Fruit fly (Drosophila melanogaster) whole organism, embryonic: ENCODE measurements around the gene Cyp4d1.
A peak's percentile ranks its signal among the peaks of the same experiment; 100 is the strongest.

Experiments
- ATbp ChIP-seq: fragments of 200-800 bp; sonication (Bioruptor generic); optimal IDR thresholded peaks from 2 replicates; lab custom pipeline; 2017; ENCODE audit warnings: missing biosample characterization, mild to moderate bottlenecking, missing genetic modification characterization, missing genetic modification reagents
- Antp ChIP-seq: fragments of 200-800 bp; sonication (Bioruptor generic); optimal IDR thresholded peaks from 3 replicates; lab custom pipeline; 2016; ENCODE audit warnings: missing biosample characterization, missing genetic modification characterization
- Atf3 ChIP-seq: fragments of 200-800 bp; sonication (Bioruptor generic); optimal IDR thresholded peaks from 3 replicates; lab custom pipeline; 2016; ENCODE audit warnings: missing biosample characterization, missing genetic modification characterization
- Atf6 ChIP-seq: fragments of 200-800 bp; sonication (Bioruptor generic); IDR thresholded peaks from 2 replicates; pipeline ENCODE4 v1.3.6; 2022; ENCODE audit warnings: missing biosample characterization, missing genetic modification characterization
- C15 ChIP-seq: fragments of 200-800 bp; sonication (Bioruptor generic); IDR thresholded peaks from 3 replicates; pipeline ENCODE4 v1.3.6; 2022; ENCODE audit warnings: missing biosample characterization, missing genetic modification characterization
- CG10366 ChIP-seq: fragments of 200-800 bp; sonication (Bioruptor generic); IDR thresholded peaks from 2 replicates; pipeline ENCODE4 v1.3.6; 2022; ENCODE audit warnings: missing biosample characterization, missing genetic modification characterization
- CG10979 ChIP-seq: fragments of 200-800 bp; sonication (Bioruptor generic); optimal IDR thresholded peaks from 2 replicates; lab custom pipeline; 2018; ENCODE audit warnings: missing biosample characterization, mild to moderate bottlenecking, missing genetic modification characterization, moderate library complexity
- CG12659 ChIP-seq: fragments of 200-800 bp; sonication (Bioruptor generic); optimal IDR thresholded peaks from 3 replicates; lab custom pipeline; 2017; ENCODE audit warnings: mild to moderate bottlenecking, missing biosample characterization, missing genetic modification reagents, missing genetic modification characterization
- CG14965 ChIP-seq: fragments of 200-800 bp; sonication (Bioruptor generic); optimal IDR thresholded peaks from 2 replicates; lab custom pipeline; 2016; ENCODE audit warnings: missing biosample characterization, missing genetic modification characterization, borderline replicate concordance
- CG15269 ChIP-seq: fragments of 200-800 bp; sonication (Bioruptor generic); optimal IDR thresholded peaks from 2 replicates; lab custom pipeline; 2018; ENCODE audit warnings: missing biosample characterization, mild to moderate bottlenecking, missing genetic modification characterization, moderate library complexity
- CG17802 ChIP-seq: fragments of 200-800 bp; sonication (Bioruptor generic); optimal IDR thresholded peaks from 2 replicates; lab custom pipeline; 2018; ENCODE audit warnings: missing biosample characterization, mild to moderate bottlenecking, missing genetic modification characterization, moderate library complexity
- CG3065 ChIP-seq: fragments of 200-800 bp; sonication (Bioruptor generic); optimal IDR thresholded peaks from 2 replicates; lab custom pipeline; 2016; ENCODE audit warnings: missing biosample characterization, missing genetic modification characterization
- CG31224 ChIP-seq: fragments of 200-800 bp; sonication (Bioruptor generic); IDR thresholded peaks from 2 replicates; pipeline ENCODE4 v1.3.6; 2022; ENCODE audit warnings: missing biosample characterization, missing genetic modification characterization
- CG43689 ChIP-seq: fragments of 200-800 bp; sonication (Bioruptor generic); IDR thresholded peaks from 2 replicates; pipeline ENCODE4 v1.3.6; 2022; ENCODE audit warnings: missing biosample characterization, missing genetic modification characterization
- CG5180 ChIP-seq: fragments of 200-800 bp; sonication (Bioruptor generic); optimal IDR thresholded peaks from 3 replicates; lab custom pipeline; 2017; ENCODE audit warnings: missing biosample characterization, missing genetic modification characterization, mild to moderate bottlenecking, moderate library complexity, missing genetic modification reagents
- CG7271 ChIP-seq: fragments of 200-800 bp; sonication (Bioruptor generic); optimal IDR thresholded peaks from 2 replicates; lab custom pipeline; 2018; ENCODE audit warnings: missing biosample characterization, mild to moderate bottlenecking, missing genetic modification characterization, moderate library complexity
- CG7372 ChIP-seq: fragments of 200-800 bp; sonication (Bioruptor generic); IDR thresholded peaks from 2 replicates; pipeline ENCODE4 v1.3.6; 2022; ENCODE audit warnings: missing biosample characterization, missing genetic modification characterization
- CG8290 ChIP-seq, 3 experiments: fragments of 200-800 bp; sonication (Bioruptor generic); optimal IDR thresholded peaks; 2 replicates each; lab custom pipeline; 2016 to 2019; ENCODE audit warnings: missing biosample characterization in 3 of 3, missing genetic modification characterization in 3 of 3, mild to moderate bottlenecking in 2 of 3, moderate library complexity in 1 of 3
- Fer2 ChIP-seq: fragments of 200-800 bp; sonication (Bioruptor generic); optimal IDR thresholded peaks from 2 replicates; lab custom pipeline; 2018; ENCODE audit warnings: missing biosample characterization, mild to moderate bottlenecking, missing genetic modification characterization, moderate library complexity
- GATAe ChIP-seq: fragments of 200-800 bp; sonication (Bioruptor generic); conservative IDR thresholded peaks from 2 replicates; pipeline ENCODE4 v1.3.6; 2022; ENCODE audit warnings: missing biosample characterization, missing genetic modification characterization
- HmgZ ChIP-seq: fragments of 200-800 bp; sonication (Bioruptor generic); optimal IDR thresholded peaks from 2 replicates; lab custom pipeline; 2018; ENCODE audit warnings: missing biosample characterization, mild to moderate bottlenecking, missing genetic modification characterization
- Hr51 ChIP-seq, 2 experiments: fragments of 200-800 bp; sonication (Bioruptor generic); optimal IDR thresholded peaks; 2 replicates in 1 of 2; 3 replicates in 1 of 2; lab custom pipeline; 2016 to 2018; ENCODE audit warnings: missing biosample characterization in 2 of 2, missing genetic modification characterization in 2 of 2, mild to moderate bottlenecking in 1 of 2, moderate library complexity in 1 of 2
- Mrtf ChIP-seq: fragments of 200-800 bp; sonication (Bioruptor generic); IDR thresholded peaks from 3 replicates; pipeline ENCODE4 v1.3.6; 2022; ENCODE audit warnings: missing biosample characterization, missing genetic modification characterization
- NC2α ChIP-seq: fragments of 200-800 bp; sonication (Bioruptor generic); optimal IDR thresholded peaks from 2 replicates; lab custom pipeline; 2016; ENCODE audit warnings: missing biosample characterization, missing genetic modification characterization
- NfI ChIP-seq: fragments of 200-800 bp; sonication (Bioruptor generic); optimal IDR thresholded peaks from 3 replicates; lab custom pipeline; 2018; ENCODE audit warnings: missing biosample characterization, mild to moderate bottlenecking, missing genetic modification characterization, moderate library complexity
- Opbp ChIP-seq: fragments of 200-800 bp; sonication (Bioruptor generic); IDR thresholded peaks from 3 replicates; pipeline ENCODE4 v1.3.6; 2022; ENCODE audit warnings: missing biosample characterization, missing genetic modification characterization; ENCODE audit not compliant: partially characterized antibody
- Rx ChIP-seq: fragments of 200-800 bp; sonication (Bioruptor generic); IDR thresholded peaks from 2 replicates; pipeline ENCODE4 v1.3.6; 2022; ENCODE audit warnings: missing biosample characterization, missing genetic modification characterization
- Side ChIP-seq: fragments of 200-800 bp; sonication (Bioruptor generic); optimal IDR thresholded peaks from 2 replicates; lab custom pipeline; 2016; ENCODE audit warnings: missing biosample characterization, missing genetic modification characterization
- Sry-β ChIP-seq: fragments of 200-800 bp; sonication (Bioruptor generic); optimal IDR thresholded peaks from 2 replicates; lab custom pipeline; 2018; ENCODE audit warnings: missing biosample characterization, mild to moderate bottlenecking, missing genetic modification characterization, moderate library complexity
- cato ChIP-seq: fragments of 200-800 bp; sonication (Bioruptor generic); optimal IDR thresholded peaks from 2 replicates; lab custom pipeline; 2016; ENCODE audit warnings: missing biosample characterization, missing genetic modification characterization, borderline replicate concordance
- chinmo ChIP-seq: fragments of 200-800 bp; sonication (Bioruptor generic); IDR thresholded peaks from 4 replicates; pipeline ENCODE4 v1.3.6; 2022; ENCODE audit warnings: missing biosample characterization, missing genetic modification characterization; ENCODE audit not compliant: partially characterized antibody
- crc ChIP-seq: fragments of 200-800 bp; sonication (Bioruptor generic); optimal IDR thresholded peaks from 2 replicates; lab custom pipeline; 2016; ENCODE audit warnings: missing biosample characterization, missing genetic modification characterization
- dan ChIP-seq: fragments of 200-800 bp; sonication (Bioruptor generic); IDR thresholded peaks from 2 replicates; pipeline ENCODE4 v1.3.6; 2022; ENCODE audit warnings: missing biosample characterization, missing genetic modification characterization
- dpn ChIP-seq, 2 experiments: fragments of 200-800 bp; sonication (Bioruptor generic); optimal IDR thresholded peaks; 3 replicates each; lab custom pipeline; 2016; ENCODE audit warnings: missing biosample characterization in 2 of 2, missing genetic modification characterization in 2 of 2
- en ChIP-seq: fragments of 200-800 bp; sonication (Bioruptor generic); optimal IDR thresholded peaks from 2 replicates; lab custom pipeline; 2016; ENCODE audit warnings: missing biosample characterization, missing genetic modification characterization
- fd64A ChIP-seq: fragments of 200-800 bp; sonication (Bioruptor generic); optimal IDR thresholded peaks from 3 replicates; lab custom pipeline; 2018; ENCODE audit warnings: missing biosample characterization, mild to moderate bottlenecking, missing genetic modification characterization
- hkb ChIP-seq, 2 experiments: fragments of 200-800 bp in 1 of 2; fragments of >200 bp in 1 of 2; sonication (Bioruptor generic) in 1 of 2; IDR thresholded peaks in 1 of 2; optimal IDR thresholded peaks in 1 of 2; 2 replicates each; pipeline versions ENCODE4 v1.3.6 to Lab custom; 2017 to 2022; ENCODE audit warnings: missing biosample characterization in 1 of 2, missing genetic modification characterization in 1 of 2
- inv ChIP-seq: fragments of 200-800 bp; sonication (Bioruptor generic); IDR thresholded peaks from 2 replicates; pipeline ENCODE4 v1.3.6; 2022; ENCODE audit warnings: missing biosample characterization, missing genetic modification characterization; ENCODE audit not compliant: partially characterized antibody
- kay ChIP-seq: fragments of 200-800 bp; sonication (Bioruptor generic); optimal IDR thresholded peaks from 2 replicates; lab custom pipeline; 2016; ENCODE audit warnings: missing biosample characterization, missing genetic modification characterization
- kni ChIP-seq: fragments of 200-800 bp; sonication (Bioruptor generic); optimal IDR thresholded peaks from 3 replicates; lab custom pipeline; 2017; ENCODE audit warnings: mild to moderate bottlenecking, missing biosample characterization, missing genetic modification reagents, missing genetic modification characterization
- pita ChIP-seq: fragments of 200-800 bp; sonication (Bioruptor generic); optimal IDR thresholded peaks from 2 replicates; lab custom pipeline; 2017; ENCODE audit warnings: missing biosample characterization, mild to moderate bottlenecking, missing genetic modification characterization
- prd ChIP-seq, 3 experiments: fragments of >200 bp in 2 of 3; fragments of 200-800 bp in 1 of 3; sonication (Bioruptor generic) in 1 of 3; optimal IDR thresholded peaks in 2 of 3; IDR thresholded peaks in 1 of 3; 2 replicates in 2 of 3; 3 replicates in 1 of 3; pipeline versions ENCODE4 v1.3.6 to Lab custom; 2017 to 2022; ENCODE audit warnings: missing biosample characterization in 1 of 3, missing genetic modification characterization in 1 of 3
- pros ChIP-seq: fragments of 200-800 bp; sonication (Bioruptor generic); optimal IDR thresholded peaks from 3 replicates; lab custom pipeline; 2019; ENCODE audit warnings: missing biosample characterization, mild to moderate bottlenecking, missing genetic modification characterization, moderate library complexity
- sob ChIP-seq: fragments of 200-800 bp; sonication (Bioruptor generic); IDR thresholded peaks from 2 replicates; pipeline ENCODE4 v1.3.6; 2022; ENCODE audit warnings: missing biosample characterization, missing genetic modification characterization
- unc-4 ChIP-seq: fragments of 200-800 bp; sonication (Bioruptor generic); IDR thresholded peaks from 2 replicates; pipeline ENCODE4 v1.3.6; 2022; ENCODE audit warnings: missing biosample characterization, missing genetic modification characterization; ENCODE audit not compliant: partially characterized antibody
- z ChIP-seq: fragments of 200-800 bp; sonication (Bioruptor generic); IDR thresholded peaks from 3 replicates; pipeline ENCODE4 v1.3.6; 2022; ENCODE audit warnings: missing biosample characterization, missing genetic modification characterization

Cyp4d1 gene

dm6 chrX:2137587-2138341 lies 24.2 kb downstream of the Cyp4d1 start (continued):
- TF ChIP-seq CG15269 (tag; lab: Kevin White, UChicago): peak; percentile 99
- TF ChIP-seq Side (GFP tag; lab: Kevin White, UChicago): peak; percentile 92
- TF ChIP-seq cato (GFP tag; lab: Kevin White, UChicago): peak; percentile 97
- TF ChIP-seq Atf3 (GFP tag; lab: Kevin White, UChicago): peak; percentile 88
- peak; percentile 97 for TF ChIP-seq CG3065
- TF ChIP-seq CG5180: peak; percentile 93
- TF ChIP-seq CG43689 (GFP tag; lab: Robert Waterston, UW): peak; percentile 96
- peak; percentile 97 for TF ChIP-seq fd64A (GFP tag; lab: Kevin White, UChicago)
- TF ChIP-seq sob: peak; percentile 99
- peak; percentile 91 for TF ChIP-seq en (GFP tag; lab: Kevin White, UChicago)
- peak; percentile 56; the same call in 1 of the 3 replicates for TF ChIP-seq Opbp (GFP tag; lab: Robert Waterston, UW)
- TF ChIP-seq Fer2 (tag; lab: Kevin White, UChicago): peak; percentile 99
- TF ChIP-seq C15 (GFP tag; lab: Robert Waterston, UW): peak; percentile 97
- TF ChIP-seq Mrtf (GFP tag; lab: Robert Waterston, UW): peak; percentile 98
- TF ChIP-seq prd (optimal IDR thresholded peaks at IDR 0.05; lab: Kevin White, UChicago): no peak
- peak; percentile 99 for TF ChIP-seq prd (GFP tag; IDR thresholded peaks at IDR 0.05; lab: Robert Waterston, UW)
- TF ChIP-seq NC2α (GFP tag; lab: Kevin White, UChicago): peak; percentile 87
- peak; percentile 97 for TF ChIP-seq CG31224
- peak; percentile 95 to 100 for TF ChIP-seq Hr51 (GFP tag; optimal IDR thresholded peaks at IDR 0.05; lab: Kevin White, UChicago)
- TF ChIP-seq crc (GFP tag; lab: Kevin White, UChicago): peak; percentile 83
- TF ChIP-seq CG17802 (tag; lab: Kevin White, UChicago): peak; percentile 92
- peak; percentile 99 for TF ChIP-seq HmgZ (tag; lab: Kevin White, UChicago)
- peak; percentile 96 for TF ChIP-seq CG8290 (GFP tag; optimal IDR thresholded peaks at IDR 0.05; lab: Kevin White, UChicago)
- TF ChIP-seq CG8290 (tag; optimal IDR thresholded peaks at IDR 0.05; lab: Kevin White, UChicago): peak; percentile 88 to 94
- TF ChIP-seq chinmo: peak; percentile 81
- peak; percentile 99 for TF ChIP-seq CG7372 (GFP tag; lab: Robert Waterston, UW)
- peak; percentile 85 for TF ChIP-seq Antp (GFP tag; lab: Kevin White, UChicago)
- TF ChIP-seq CG10979 (tag; lab: Kevin White, UChicago): peak; percentile 99
- TF ChIP-seq unc-4 (GFP tag; lab: Robert Waterston, UW): no peak
- peak; percentile 99 for TF ChIP-seq pros (GFP tag; lab: Kevin White, UChicago)
- TF ChIP-seq CG14965: no peak
- TF ChIP-seq hkb (optimal IDR thresholded peaks at IDR 0.05; lab: Kevin White, UChicago): peak; percentile 14
- peak; percentile 99 for TF ChIP-seq hkb (GFP tag; IDR thresholded peaks at IDR 0.05; lab: Robert Waterston, UW)
- TF ChIP-seq inv (GFP tag; lab: Robert Waterston, UW): peak; percentile 66
- peak; percentile 97 for TF ChIP-seq CG10366
- TF ChIP-seq z (GFP tag; lab: Robert Waterston, UW): peak; percentile 79
- TF ChIP-seq CG7271: peak; percentile 99
- TF ChIP-seq GATAe: peak; percentile 97
- TF ChIP-seq pita (GFP tag; lab: Kevin White, UChicago): no peak
- peak; percentile 63 for TF ChIP-seq Sry-β (GFP tag; lab: Kevin White, UChicago)
- peak; percentile 94 for TF ChIP-seq kni
- TF ChIP-seq dan (GFP tag; lab: Robert Waterston, UW): peak; percentile 94
- peak; percentile 91 to 98 for TF ChIP-seq dpn (GFP tag; optimal IDR thresholded peaks at IDR 0.05; lab: Kevin White, UChicago)
- TF ChIP-seq ATbp (GFP tag; lab: Kevin White, UChicago): peak; percentile 98
- TF ChIP-seq CG12659: peak; percentile 98
- peak; percentile 96 for TF ChIP-seq Rx (GFP tag; lab: Robert Waterston, UW)
- TF ChIP-seq kay (GFP tag; lab: Kevin White, UChicago): peak; percentile 94
- TF ChIP-seq NfI (GFP tag; lab: Kevin White, UChicago): peak; percentile 99
- peak; percentile 99 for TF ChIP-seq Atf6 (GFP tag; lab: Robert Waterston, UW)
